Fruit fly (Drosophila melanogaster) whole organism, embryonic: ENCODE data around the gene Vav.

Experiments used
- Bgb ChIP-seq: fragments of 200-800 bp; sonication (Bioruptor generic); IDR thresholded peaks from 2 replicates; pipeline ENCODE4 v1.3.6; 2022; ENCODE audit warnings: missing biosample characterization, missing genetic modification characterization; ENCODE audit not compliant: partially characterized antibody
- CG12769 ChIP-seq: fragments of 200-800 bp; sonication (Bioruptor generic); optimal IDR thresholded peaks from 2 replicates; lab custom pipeline; 2019; ENCODE audit warnings: missing biosample characterization, mild to moderate bottlenecking, missing genetic modification characterization, moderate library complexity
- CG13894 ChIP-seq: fragments of 200-800 bp; sonication (Bioruptor generic); optimal IDR thresholded peaks from 3 replicates; lab custom pipeline; 2018; ENCODE audit warnings: missing biosample characterization, mild to moderate bottlenecking, missing genetic modification characterization, moderate library complexity
- CG14965 ChIP-seq: fragments of 200-800 bp; sonication (Bioruptor generic); optimal IDR thresholded peaks from 2 replicates; lab custom pipeline; 2016; ENCODE audit warnings: missing biosample characterization, missing genetic modification characterization, borderline replicate concordance
- CG1603 ChIP-seq: fragments of 200-800 bp; sonication (Bioruptor generic); optimal IDR thresholded peaks from 2 replicates; lab custom pipeline; 2019; ENCODE audit warnings: missing biosample characterization, mild to moderate bottlenecking, missing genetic modification characterization, moderate library complexity
- CG16813 ChIP-seq: fragments of 200-800 bp; sonication (Bioruptor generic); IDR thresholded peaks from 3 replicates; pipeline ENCODE4 v1.3.6; 2022; ENCODE audit warnings: missing biosample characterization, missing genetic modification characterization; ENCODE audit not compliant: partially characterized antibody
- CG17359 ChIP-seq: fragments of 200-800 bp; sonication (Bioruptor generic); optimal IDR thresholded peaks from 3 replicates; lab custom pipeline; 2018; ENCODE audit warnings: missing biosample characterization, mild to moderate bottlenecking, missing genetic modification characterization, moderate library complexity
- CG17568 ChIP-seq: fragments of 200-800 bp; sonication (Bioruptor generic); optimal IDR thresholded peaks from 2 replicates; lab custom pipeline; 2018; ENCODE audit warnings: missing biosample characterization, mild to moderate bottlenecking, missing genetic modification characterization, moderate library complexity
- CG1792 ChIP-seq: fragments of 200-800 bp; sonication (Bioruptor generic); optimal IDR thresholded peaks from 2 replicates; lab custom pipeline; 2016; ENCODE audit warnings: missing biosample characterization, missing genetic modification characterization
- CG2199 ChIP-seq: fragments of 200-800 bp; sonication (Bioruptor generic); IDR thresholded peaks from 3 replicates; pipeline ENCODE4 v1.3.6; 2022; ENCODE audit warnings: missing biosample characterization, missing genetic modification characterization
- CG2712 ChIP-seq: fragments of 200-800 bp; optimal IDR thresholded peaks from 3 replicates; lab custom pipeline; 2019; ENCODE audit warnings: missing biosample characterization, mild to moderate bottlenecking, missing genetic modification characterization, moderate library complexity
- CG2889 ChIP-seq: fragments of 200-800 bp; sonication (Bioruptor generic); IDR thresholded peaks from 3 replicates; pipeline ENCODE4 v1.3.6; 2022; ENCODE audit warnings: missing biosample characterization, missing genetic modification characterization
- CG30431 ChIP-seq: fragments of 200-800 bp; sonication (Bioruptor generic); optimal IDR thresholded peaks from 2 replicates; lab custom pipeline; 2017; ENCODE audit warnings: missing biosample characterization, missing genetic modification characterization
- CG3281 ChIP-seq: fragments of 200-800 bp; sonication (Bioruptor generic); optimal IDR thresholded peaks from 3 replicates; lab custom pipeline; 2017; ENCODE audit warnings: missing biosample characterization, mild to moderate bottlenecking, missing genetic modification characterization
- CG34224 ChIP-seq: fragments of 200-800 bp; sonication (Bioruptor generic); IDR thresholded peaks from 3 replicates; pipeline ENCODE4 v1.3.6; 2022; ENCODE audit warnings: missing biosample characterization, missing genetic modification characterization; ENCODE audit not compliant: partially characterized antibody
- CG34422 ChIP-seq: fragments of 200-800 bp; sonication (Bioruptor generic); IDR thresholded peaks from 3 replicates; pipeline ENCODE4 v1.3.6; 2022; ENCODE audit warnings: missing biosample characterization, missing genetic modification characterization
- CG4404 ChIP-seq: fragments of 200-800 bp; sonication (Bioruptor generic); IDR thresholded peaks from 2 replicates; pipeline ENCODE4 v1.3.6; 2022; ENCODE audit warnings: missing biosample characterization, missing genetic modification characterization
- CG6791 ChIP-seq: fragments of 200-800 bp; sonication (Bioruptor generic); IDR thresholded peaks from 3 replicates; pipeline ENCODE4 v1.3.6; 2022; ENCODE audit warnings: missing biosample characterization, missing genetic modification characterization; ENCODE audit not compliant: partially characterized antibody
- CG8281 ChIP-seq: fragments of 200-800 bp; sonication (Bioruptor generic); optimal IDR thresholded peaks from 2 replicates; lab custom pipeline; 2018; ENCODE audit warnings: missing biosample characterization, mild to moderate bottlenecking, missing genetic modification characterization, moderate library complexity
- CG8290 ChIP-seq, 3 experiments: fragments of 200-800 bp; sonication (Bioruptor generic); optimal IDR thresholded peaks; 2 replicates each; lab custom pipeline; 2016 to 2019; ENCODE audit warnings: missing biosample characterization in 3 of 3, missing genetic modification characterization in 3 of 3, mild to moderate bottlenecking in 2 of 3, moderate library complexity in 1 of 3
- CG9437 ChIP-seq: fragments of 200-800 bp; sonication (Bioruptor generic); optimal IDR thresholded peaks from 2 replicates; lab custom pipeline; 2018; ENCODE audit warnings: missing biosample characterization, mild to moderate bottlenecking, missing genetic modification characterization
- CTCF ChIP-seq: fragments of 200-800 bp; sonication (Bioruptor generic); optimal IDR thresholded peaks from 2 replicates; lab custom pipeline; 2017; ENCODE audit warnings: missing biosample characterization, mild to moderate bottlenecking, missing genetic modification characterization, moderate library complexity
- D19B ChIP-seq: fragments of 200-800 bp; sonication (Bioruptor generic); optimal IDR thresholded peaks from 2 replicates; lab custom pipeline; 2017; ENCODE audit warnings: missing biosample characterization, mild to moderate bottlenecking, missing genetic modification characterization
- Deaf1 ChIP-seq: fragments of 200-800 bp; optimal IDR thresholded peaks from 3 replicates; lab custom pipeline; 2019; ENCODE audit warnings: missing biosample characterization, mild to moderate bottlenecking, missing genetic modification characterization, moderate library complexity
- E2f2 ChIP-seq: fragments of 200-800 bp; sonication (Bioruptor generic); IDR thresholded peaks from 2 replicates; pipeline ENCODE4 v1.3.6; 2022; ENCODE audit warnings: missing biosample characterization, missing genetic modification characterization
- Ets97D ChIP-seq: fragments of 200-800 bp; sonication (Bioruptor generic); optimal IDR thresholded peaks from 3 replicates; lab custom pipeline; 2016; ENCODE audit warnings: missing biosample characterization, missing genetic modification characterization
- H2.0 ChIP-seq: fragments of 200-800 bp; sonication (Bioruptor generic); IDR thresholded peaks from 2 replicates; pipeline ENCODE4 v1.3.6; 2022; ENCODE audit warnings: missing biosample characterization, missing genetic modification characterization
- HmgZ ChIP-seq: fragments of 200-800 bp; sonication (Bioruptor generic); optimal IDR thresholded peaks from 2 replicates; lab custom pipeline; 2018; ENCODE audit warnings: missing biosample characterization, mild to moderate bottlenecking, missing genetic modification characterization
- Jarid2 ChIP-seq: fragments of 200-800 bp; sonication (Bioruptor generic); optimal IDR thresholded peaks from 3 replicates; lab custom pipeline; 2017; ENCODE audit warnings: mild to moderate bottlenecking, missing biosample characterization, missing genetic modification reagents, missing genetic modification characterization
- Med ChIP-seq: fragments of 200-800 bp; sonication (Bioruptor generic); peaks from one replicate; lab custom pipeline; 2016; ENCODE audit warnings: missing biosample characterization, missing genetic modification characterization, mild to moderate bottlenecking, inconsistent platforms, moderate library complexity
- Meics ChIP-seq: fragments of 200-800 bp; sonication (Bioruptor generic); optimal IDR thresholded peaks from 2 replicates; lab custom pipeline; 2017; ENCODE audit warnings: missing biosample characterization, mild to moderate bottlenecking, missing genetic modification characterization
- Opbp ChIP-seq: fragments of 200-800 bp; sonication (Bioruptor generic); IDR thresholded peaks from 3 replicates; pipeline ENCODE4 v1.3.6; 2022; ENCODE audit warnings: missing biosample characterization, missing genetic modification characterization; ENCODE audit not compliant: partially characterized antibody
- Pdp1 ChIP-seq, 2 experiments: fragments of 200-800 bp; sonication (Bioruptor generic); optimal IDR thresholded peaks; 3 replicates each; lab custom pipeline; 2016; ENCODE audit warnings: missing biosample characterization in 2 of 2, missing genetic modification characterization in 2 of 2, mild to moderate bottlenecking in 1 of 2, moderate library complexity in 1 of 2
- Side ChIP-seq: fragments of 200-800 bp; sonication (Bioruptor generic); optimal IDR thresholded peaks from 2 replicates; lab custom pipeline; 2016; ENCODE audit warnings: missing biosample characterization, missing genetic modification characterization
- Taf1 ChIP-seq: fragments of 200-800 bp; sonication (Bioruptor generic); IDR thresholded peaks from 2 replicates; pipeline ENCODE4 v1.3.6; 2022; ENCODE audit warnings: missing biosample characterization, missing genetic modification characterization
- aop ChIP-seq: fragments of 200-800 bp; sonication (Bioruptor generic); IDR thresholded peaks from 2 replicates; pipeline ENCODE4 v1.3.6; 2022; ENCODE audit warnings: missing biosample characterization, missing genetic modification characterization
- ap ChIP-seq: fragments of 200-800 bp; sonication (Bioruptor generic); IDR thresholded peaks from 2 replicates; pipeline ENCODE4 v1.3.6; 2022; ENCODE audit warnings: missing biosample characterization, missing genetic modification characterization
- gsb ChIP-seq: fragments of 200-800 bp; sonication (Bioruptor generic); IDR thresholded peaks from 2 replicates; pipeline ENCODE4 v1.3.6; 2022; ENCODE audit warnings: missing biosample characterization, missing genetic modification characterization
- gsb-n ChIP-seq: fragments of 200-800 bp; sonication (Bioruptor generic); optimal IDR thresholded peaks from 3 replicates; lab custom pipeline; 2018; ENCODE audit warnings: missing biosample characterization, mild to moderate bottlenecking, missing genetic modification characterization
- lab ChIP-seq: fragments of 200-800 bp; sonication (Bioruptor generic); optimal IDR thresholded peaks from 3 replicates; lab custom pipeline; 2017; ENCODE audit warnings: missing biosample characterization, missing genetic modification characterization, mild to moderate bottlenecking, moderate library complexity, missing genetic modification reagents
- oc ChIP-seq: fragments of 200-800 bp; sonication (Bioruptor generic); optimal IDR thresholded peaks from 2 replicates; lab custom pipeline; 2018; ENCODE audit warnings: missing biosample characterization, mild to moderate bottlenecking, missing genetic modification characterization, moderate library complexity
- pita ChIP-seq: fragments of 200-800 bp; sonication (Bioruptor generic); optimal IDR thresholded peaks from 2 replicates; lab custom pipeline; 2017; ENCODE audit warnings: missing biosample characterization, mild to moderate bottlenecking, missing genetic modification characterization
- rib ChIP-seq: fragments of 200-800 bp; sonication (Bioruptor generic); IDR thresholded peaks from 2 replicates; pipeline ENCODE4 v1.3.6; 2022; ENCODE audit warnings: missing biosample characterization, missing genetic modification characterization
- sens ChIP-seq: fragments of 200-800 bp; sonication (Bioruptor generic); peaks from one replicate; lab custom pipeline; 2016; ENCODE audit warnings: missing biosample characterization, missing genetic modification characterization
- sisA ChIP-seq: fragments of 200-800 bp; sonication (Bioruptor generic); IDR thresholded peaks from 2 replicates; pipeline ENCODE4 v1.3.6; 2022; ENCODE audit warnings: missing biosample characterization, missing genetic modification characterization
- sug ChIP-seq: fragments of 200-800 bp; optimal IDR thresholded peaks from 2 replicates; lab custom pipeline; 2019; ENCODE audit warnings: missing biosample characterization, mild to moderate bottlenecking, missing genetic modification characterization, moderate library complexity
- zf30C ChIP-seq: fragments of 200-800 bp; sonication (Bioruptor generic); optimal IDR thresholded peaks from 3 replicates; lab custom pipeline; 2018; ENCODE audit warnings: missing biosample characterization, mild to moderate bottlenecking, missing genetic modification characterization

Vav gene

DNA sequence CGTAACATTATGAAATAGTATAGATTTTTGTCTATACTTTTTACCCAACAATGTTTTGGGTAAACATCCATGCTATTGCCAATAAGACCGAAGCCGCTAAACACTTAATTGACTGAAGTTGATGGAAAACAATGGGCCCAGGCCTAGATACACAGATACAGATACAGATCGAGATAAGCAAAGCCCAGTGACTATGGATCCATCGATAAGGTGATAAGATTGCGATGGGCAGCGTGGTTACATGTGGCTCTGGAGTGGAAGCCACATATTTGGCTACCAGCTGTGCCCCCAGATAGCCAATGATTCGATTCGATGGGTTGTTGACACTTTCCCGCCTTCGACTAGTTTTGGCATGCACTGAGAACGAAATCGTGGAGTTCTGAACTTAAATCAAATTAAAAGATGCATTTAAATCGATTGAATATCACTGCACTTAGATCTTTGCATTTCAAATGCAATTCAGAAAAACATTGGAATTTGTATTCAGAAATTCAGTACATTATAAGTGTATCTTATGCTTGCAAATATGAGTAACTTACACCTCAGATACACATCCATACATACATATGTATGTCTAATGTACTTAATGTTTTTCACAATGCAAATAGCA lies 21.3 kb upstream of the Vav start (continued):
- TF ChIP-seq sens (GFP tag; lab: Kevin White, UChicago) (peak; percentile 64), CG4404 (no peak), CG34422 (0 out of 3 replicates have a peak, but pooled peaks have one; percentile 9)

DNA sequence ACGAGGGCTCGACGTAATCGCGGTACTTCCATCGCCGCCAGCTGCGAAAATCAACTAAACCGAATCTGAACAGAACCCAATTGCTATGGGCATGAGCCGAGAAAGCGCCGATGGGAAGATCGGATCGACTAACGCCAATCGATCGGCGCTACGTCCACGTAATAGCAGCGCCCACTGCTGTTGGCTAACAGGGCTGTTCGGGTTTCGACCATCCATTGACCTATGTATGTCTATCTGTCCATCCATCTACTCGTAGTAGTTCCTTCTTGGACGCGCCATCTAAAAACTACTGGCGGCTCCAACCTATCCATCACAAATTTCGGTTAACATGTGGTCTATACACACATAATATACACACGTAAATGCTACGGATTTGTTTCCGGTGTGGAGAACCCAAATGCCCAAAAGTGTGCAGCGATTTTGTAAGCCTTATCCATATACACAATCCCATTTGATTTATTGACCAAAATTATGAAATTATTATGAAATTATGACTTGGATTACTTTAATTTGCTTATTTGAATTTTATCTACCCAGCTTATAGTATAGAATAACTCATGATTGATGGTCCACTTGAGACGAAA lies 19.7 kb upstream of the Vav start, which contains the start of gene CG14196:
TSS of gene CG14196 (minus strand) at position 51 of the 584 bp plus-strand sequence.
- peak; percentile 20 for TF ChIP-seq CG9437 (GFP tag; lab: Kevin White, UChicago)
- no peak for TF ChIP-seq Opbp
- TF ChIP-seq sens (GFP tag; lab: Kevin White, UChicago), result peak; percentile 66
- TF ChIP-seq H2.0 (GFP tag; lab: Robert Waterston, UW), result no peak
- TF ChIP-seq CG3281 (GFP tag; lab: Kevin White, UChicago), result peak; percentile 6
- TF ChIP-seq CG2889, result no peak
- TF ChIP-seq CG17359 (tag; lab: Kevin White, UChicago), result no peak
- peak; percentile 2 for TF ChIP-seq CG1603 (tag; lab: Kevin White, UChicago)
- no peak for TF ChIP-seq CG2712 (tag; lab: Kevin White, UChicago)
- TF ChIP-seq Meics (GFP tag; lab: Kevin White, UChicago), result peak; percentile 29
- no peak for TF ChIP-seq sisA (GFP tag; lab: Robert Waterston, UW)
- TF ChIP-seq Side (GFP tag; lab: Kevin White, UChicago), result no peak
- peak; percentile 19 for TF ChIP-seq HmgZ
- no peak for TF ChIP-seq CG1792 (GFP tag; lab: Kevin White, UChicago)
- TF ChIP-seq CG8290 (GFP tag; optimal IDR thresholded peaks at IDR 0.05; lab: Kevin White, UChicago), result peak; percentile 52
- peak in 1 of 2 experiments; percentile 24 for TF ChIP-seq CG8290 (tag; optimal IDR thresholded peaks at IDR 0.05; lab: Kevin White, UChicago)
- TF ChIP-seq CG34224, result no peak
- peak; percentile 33 for TF ChIP-seq zf30C (GFP tag; lab: Kevin White, UChicago)
- TF ChIP-seq CG16813, result no peak
- TF ChIP-seq Bgb (GFP tag; lab: Robert Waterston, UW), result peak; percentile 25; the same call in 1 of the 2 replicates
- peak; percentile 72 for TF ChIP-seq Med (GFP tag; lab: Kevin White, UChicago)
- TF ChIP-seq aop (GFP tag; lab: Robert Waterston, UW), result no peak
- TF ChIP-seq CG30431 (GFP tag; lab: Kevin White, UChicago), result no peak
- no peak for TF ChIP-seq CG12769 (tag; lab: Kevin White, UChicago)
- peak in 1 of 2 experiments; percentile 56 for TF ChIP-seq Pdp1 (GFP tag; optimal IDR thresholded peaks at IDR 0.05; lab: Kevin White, UChicago)
- TF ChIP-seq CG2199 (GFP tag; lab: Robert Waterston, UW), result 0 out of 3 replicates have a peak, but pooled peaks have one; percentile 70
- TF ChIP-seq CG14965, result no peak
- peak; percentile 69 for TF ChIP-seq CG8281 (tag; lab: Kevin White, UChicago)
- no peak for TF ChIP-seq Jarid2 (GFP tag; lab: Kevin White, UChicago)
- TF ChIP-seq D19B (GFP tag; lab: Kevin White, UChicago), result peak; percentile 37
- TF ChIP-seq CTCF (GFP tag; lab: Kevin White, UChicago), result peak; percentile 58
- TF ChIP-seq lab (GFP tag; lab: Kevin White, UChicago), result peak; percentile 10
- 0 out of 2 replicates have a peak, but pooled peaks have one; percentile 9 for TF ChIP-seq E2f2
- TF ChIP-seq gsb-n (tag; lab: Kevin White, UChicago), result no peak
- TF ChIP-seq Deaf1 (tag; lab: Kevin White, UChicago), result peak; percentile 74
- no peak for TF ChIP-seq Taf1 (GFP tag; lab: Robert Waterston, UW)
- no peak for TF ChIP-seq CG6791 (GFP tag; lab: Robert Waterston, UW)
- peak; percentile 10 for TF ChIP-seq pita
- no peak for TF ChIP-seq CG13894 (tag; lab: Kevin White, UChicago)
- TF ChIP-seq gsb (GFP tag; lab: Robert Waterston, UW), result no peak
- TF ChIP-seq Ets97D, result peak; percentile 33
- TF ChIP-seq sug (tag; lab: Kevin White, UChicago), result peak; percentile 4
- no peak for TF ChIP-seq rib (GFP tag; lab: Robert Waterston, UW)
- TF ChIP-seq oc (tag; lab: Kevin White, UChicago), result no peak
- no peak for TF ChIP-seq ap (GFP tag; lab: Robert Waterston, UW)
- TF ChIP-seq CG17568 (GFP tag; lab: Kevin White, UChicago), result no peak
